Fruit fly (Drosophila melanogaster) whole organism, embryonic: ENCODE data around the gene CG10508.

Experiments used
- Antp ChIP-seq: fragments of 200-800 bp; sonication (Bioruptor generic); optimal IDR thresholded peaks from 3 replicates; lab custom pipeline; 2016; ENCODE audit warnings: missing biosample characterization, missing genetic modification characterization
- Bgb ChIP-seq: fragments of 200-800 bp; sonication (Bioruptor generic); IDR thresholded peaks from 2 replicates; pipeline ENCODE4 v1.3.6; 2022; ENCODE audit warnings: missing biosample characterization, missing genetic modification characterization; ENCODE audit not compliant: partially characterized antibody
- CG10959 ChIP-seq: fragments of 200-800 bp; sonication (Bioruptor generic); IDR thresholded peaks from 2 replicates; pipeline ENCODE4 v1.3.6; 2022; ENCODE audit warnings: missing biosample characterization, missing genetic modification characterization
- CG12219 ChIP-seq: fragments of 200-800 bp; sonication (Bioruptor generic); optimal IDR thresholded peaks from 3 replicates; lab custom pipeline; 2018; ENCODE audit warnings: missing biosample characterization, mild to moderate bottlenecking, missing genetic modification characterization
- CG12391 ChIP-seq: fragments of 200-800 bp; sonication (Bioruptor generic); optimal IDR thresholded peaks from 3 replicates; lab custom pipeline; 2018; ENCODE audit warnings: missing biosample characterization, mild to moderate bottlenecking, missing genetic modification characterization, moderate library complexity
- CG13894 ChIP-seq: fragments of 200-800 bp; sonication (Bioruptor generic); optimal IDR thresholded peaks from 3 replicates; lab custom pipeline; 2018; ENCODE audit warnings: missing biosample characterization, mild to moderate bottlenecking, missing genetic modification characterization, moderate library complexity
- CG14860 ChIP-seq: fragments of 200-800 bp; sonication (Bioruptor generic); IDR thresholded peaks from 3 replicates; pipeline ENCODE4 v1.3.6; 2022; ENCODE audit warnings: missing biosample characterization, missing genetic modification characterization; ENCODE audit not compliant: partially characterized antibody
- CG1603 ChIP-seq: fragments of 200-800 bp; sonication (Bioruptor generic); optimal IDR thresholded peaks from 2 replicates; lab custom pipeline; 2019; ENCODE audit warnings: missing biosample characterization, mild to moderate bottlenecking, missing genetic modification characterization, moderate library complexity
- CG17829 ChIP-seq: fragments of 200-800 bp; optimal IDR thresholded peaks from 2 replicates; lab custom pipeline; 2019; ENCODE audit warnings: missing biosample characterization, mild to moderate bottlenecking, missing genetic modification characterization, moderate library complexity
- CG2712 ChIP-seq: fragments of 200-800 bp; optimal IDR thresholded peaks from 3 replicates; lab custom pipeline; 2019; ENCODE audit warnings: missing biosample characterization, mild to moderate bottlenecking, missing genetic modification characterization, moderate library complexity
- CG33213 ChIP-seq: fragments of 200-800 bp; sonication (Bioruptor generic); optimal IDR thresholded peaks from 3 replicates; lab custom pipeline; 2016; ENCODE audit warnings: missing biosample characterization, missing genetic modification characterization
- CG34376 ChIP-seq: fragments of 200-800 bp; sonication (Bioruptor generic); optimal IDR thresholded peaks from 2 replicates; lab custom pipeline; 2018; ENCODE audit warnings: missing biosample characterization, mild to moderate bottlenecking, missing genetic modification characterization
- CG4282 ChIP-seq: fragments of 200-800 bp; sonication (Bioruptor generic); optimal IDR thresholded peaks from 2 replicates; lab custom pipeline; 2016; ENCODE audit warnings: missing biosample characterization, missing genetic modification characterization
- CG4707 ChIP-seq: fragments of 200-800 bp; sonication (Bioruptor generic); optimal IDR thresholded peaks from 2 replicates; lab custom pipeline; 2018; ENCODE audit warnings: missing biosample characterization, mild to moderate bottlenecking, missing genetic modification characterization, moderate library complexity
- CG8089 ChIP-seq: fragments of 200-800 bp; sonication (Bioruptor generic); optimal IDR thresholded peaks from 3 replicates; lab custom pipeline; 2016; ENCODE audit warnings: missing biosample characterization, missing genetic modification characterization
- CG8290 ChIP-seq, 3 experiments: fragments of 200-800 bp; sonication (Bioruptor generic); optimal IDR thresholded peaks; 2 replicates each; lab custom pipeline; 2016 to 2019; ENCODE audit warnings: missing biosample characterization in 3 of 3, missing genetic modification characterization in 3 of 3, mild to moderate bottlenecking in 2 of 3, moderate library complexity in 1 of 3
- CG9876 ChIP-seq: fragments of 200-800 bp; sonication (Bioruptor generic); optimal IDR thresholded peaks from 2 replicates; lab custom pipeline; 2016; ENCODE audit warnings: missing biosample characterization, missing genetic modification characterization
- CG9932 ChIP-seq: fragments of 200-800 bp; sonication (Bioruptor generic); IDR thresholded peaks from 2 replicates; pipeline ENCODE4 v1.3.6; 2022; ENCODE audit warnings: missing biosample characterization, missing genetic modification characterization
- Chrac-16 ChIP-seq: fragments of 200-800 bp; sonication (Bioruptor generic); optimal IDR thresholded peaks from 3 replicates; lab custom pipeline; 2016; ENCODE audit warnings: missing biosample characterization, missing genetic modification characterization
- D ChIP-seq, 2 experiments: fragments of 200-800 bp in 1 of 2; fragments of >200 bp in 1 of 2; sonication (Bioruptor generic) in 1 of 2; optimal IDR thresholded peaks; 2 replicates in 1 of 2; 3 replicates in 1 of 2; lab custom pipeline; 2017; ENCODE audit warnings: mild to moderate bottlenecking in 1 of 2, missing biosample characterization in 1 of 2, missing genetic modification characterization in 1 of 2, missing genetic modification reagents in 1 of 2
- Dek ChIP-seq: fragments of 200-800 bp; sonication (Bioruptor generic); optimal IDR thresholded peaks from 3 replicates; lab custom pipeline; 2019; ENCODE audit warnings: missing biosample characterization, mild to moderate bottlenecking, missing genetic modification characterization, moderate library complexity
- E2f2 ChIP-seq: fragments of 200-800 bp; sonication (Bioruptor generic); IDR thresholded peaks from 2 replicates; pipeline ENCODE4 v1.3.6; 2022; ENCODE audit warnings: missing biosample characterization, missing genetic modification characterization
- Gug ChIP-seq: fragments of 200-800 bp; sonication (Bioruptor generic); IDR thresholded peaks from 4 replicates; pipeline ENCODE4 v1.3.6; 2022; ENCODE audit warnings: missing biosample characterization, missing genetic modification characterization
- Hmr ChIP-seq: fragments of 200-800 bp; sonication (Bioruptor generic); optimal IDR thresholded peaks from 3 replicates; lab custom pipeline; 2017; ENCODE audit warnings: mild to moderate bottlenecking, missing biosample characterization, missing genetic modification reagents, missing genetic modification characterization
- MBD-R2 ChIP-seq: fragments of 200-800 bp; sonication (Bioruptor generic); IDR thresholded peaks from 2 replicates; pipeline ENCODE4 v1.3.6; 2022; ENCODE audit warnings: missing biosample characterization, missing genetic modification characterization
- MTF-1 ChIP-seq: fragments of 200-800 bp; sonication (Bioruptor generic); optimal IDR thresholded peaks from 2 replicates; lab custom pipeline; 2018; ENCODE audit warnings: missing biosample characterization, mild to moderate bottlenecking, missing genetic modification characterization, borderline replicate concordance
- Opbp ChIP-seq: fragments of 200-800 bp; sonication (Bioruptor generic); IDR thresholded peaks from 3 replicates; pipeline ENCODE4 v1.3.6; 2022; ENCODE audit warnings: missing biosample characterization, missing genetic modification characterization; ENCODE audit not compliant: partially characterized antibody
- Sin3A ChIP-seq: fragments of >200 bp; optimal IDR thresholded peaks from 2 replicates; lab custom pipeline; 2018
- Usf ChIP-seq: fragments of 200-800 bp; sonication (Bioruptor generic); optimal IDR thresholded peaks from 2 replicates; lab custom pipeline; 2017; ENCODE audit warnings: missing genotype, missing biosample characterization, missing genetic modification characterization
- Xrp1 ChIP-seq: fragments of 200-800 bp; sonication (Bioruptor generic); IDR thresholded peaks from 2 replicates; pipeline ENCODE4 v1.3.6; 2022; ENCODE audit warnings: missing biosample characterization, missing genetic modification characterization
- ci ChIP-seq: fragments of 200-800 bp; sonication (Bioruptor generic); IDR thresholded peaks from 3 replicates; pipeline ENCODE4 v1.3.6; 2022; ENCODE audit warnings: missing biosample characterization, missing genetic modification characterization
- corto ChIP-seq: fragments of 200-800 bp; sonication (Bioruptor generic); optimal IDR thresholded peaks from 2 replicates; lab custom pipeline; 2016; ENCODE audit warnings: missing biosample characterization, mild to moderate bottlenecking, missing genetic modification characterization, moderate library complexity
- croc ChIP-seq: fragments of 200-800 bp; sonication (Bioruptor generic); conservative IDR thresholded peaks from 3 replicates; pipeline ENCODE4 v1.3.6; 2022; ENCODE audit warnings: missing biosample characterization, missing genetic modification characterization
- crol ChIP-seq: fragments of 200-800 bp; sonication (Bioruptor generic); IDR thresholded peaks from 2 replicates; pipeline ENCODE4 v1.3.6; 2022; ENCODE audit warnings: missing biosample characterization, missing genetic modification characterization
- cwo ChIP-seq: fragments of 200-800 bp; sonication (Bioruptor generic); optimal IDR thresholded peaks from 3 replicates; lab custom pipeline; 2017; ENCODE audit warnings: missing biosample characterization, missing genetic modification characterization, mild to moderate bottlenecking, moderate library complexity, missing genetic modification reagents
- dm ChIP-seq: fragments of 200-800 bp; sonication (Bioruptor generic); optimal IDR thresholded peaks from 3 replicates; lab custom pipeline; 2016; ENCODE audit warnings: missing biosample characterization, missing genetic modification characterization
- gce ChIP-seq: fragments of 200-800 bp; sonication (Bioruptor generic); IDR thresholded peaks from 3 replicates; pipeline ENCODE4 v1.3.6; 2022; ENCODE audit warnings: missing biosample characterization, missing genetic modification characterization
- hb ChIP-seq: fragments of 200-800 bp; sonication (Bioruptor generic); IDR thresholded peaks from 3 replicates; pipeline ENCODE4 v1.3.6; 2022; ENCODE audit warnings: missing biosample characterization, missing genetic modification characterization; ENCODE audit not compliant: partially characterized antibody
- lov ChIP-seq, 2 experiments: fragments of 200-800 bp in 1 of 2; fragments of >200 bp in 1 of 2; sonication (Bioruptor generic) in 1 of 2; IDR thresholded peaks in 1 of 2; optimal IDR thresholded peaks in 1 of 2; 2 replicates in 1 of 2; 3 replicates in 1 of 2; pipeline versions ENCODE4 v1.3.6 to Lab custom; 2017 to 2022; ENCODE audit warnings: missing biosample characterization in 1 of 2, missing genetic modification characterization in 1 of 2
- nmo ChIP-seq: fragments of 200-800 bp; sonication (Bioruptor generic); optimal IDR thresholded peaks from 2 replicates; lab custom pipeline; 2018; ENCODE audit warnings: missing biosample characterization, mild to moderate bottlenecking, missing genetic modification characterization, moderate library complexity
- nom ChIP-seq: fragments of 200-800 bp; sonication (Bioruptor generic); optimal IDR thresholded peaks from 2 replicates; lab custom pipeline; 2017; ENCODE audit warnings: missing biosample characterization, missing genetic modification characterization, mild to moderate bottlenecking, moderate library complexity, missing genetic modification reagents
- org-1 ChIP-seq: fragments of 200-800 bp; sonication (Bioruptor generic); optimal IDR thresholded peaks from 2 replicates; lab custom pipeline; 2017; ENCODE audit warnings: missing biosample characterization, missing genetic modification characterization
- otp ChIP-seq: fragments of 200-800 bp; sonication (Bioruptor generic); IDR thresholded peaks from 3 replicates; pipeline ENCODE4, ENCODE4 v1.3.6; 2022; ENCODE audit warnings: missing biosample characterization, missing genetic modification characterization
- pita ChIP-seq: fragments of 200-800 bp; sonication (Bioruptor generic); optimal IDR thresholded peaks from 2 replicates; lab custom pipeline; 2017; ENCODE audit warnings: missing biosample characterization, mild to moderate bottlenecking, missing genetic modification characterization
- ranshi ChIP-seq: fragments of 200-800 bp; sonication (Bioruptor generic); IDR thresholded peaks from 2 replicates; pipeline ENCODE4 v1.3.6; 2022; ENCODE audit warnings: missing biosample characterization, missing genetic modification characterization
- rib ChIP-seq: fragments of 200-800 bp; sonication (Bioruptor generic); IDR thresholded peaks from 2 replicates; pipeline ENCODE4 v1.3.6; 2022; ENCODE audit warnings: missing biosample characterization, missing genetic modification characterization
- salm ChIP-seq: fragments of 200-800 bp; sonication (Bioruptor generic); optimal IDR thresholded peaks from 2 replicates; lab custom pipeline; 2018; ENCODE audit warnings: missing biosample characterization, mild to moderate bottlenecking, missing genetic modification characterization
- tna ChIP-seq: fragments of 200-800 bp; sonication (Bioruptor generic); IDR thresholded peaks from 2 replicates; pipeline ENCODE4 v1.3.6; 2022; ENCODE audit warnings: missing biosample characterization, missing genetic modification characterization; ENCODE audit not compliant: partially characterized antibody
- toy ChIP-seq: fragments of 200-800 bp; sonication (Bioruptor generic); IDR thresholded peaks from 2 replicates; pipeline ENCODE4 v1.3.6; 2022; ENCODE audit warnings: missing biosample characterization, missing genetic modification characterization

Gene CG10508

DNA sequence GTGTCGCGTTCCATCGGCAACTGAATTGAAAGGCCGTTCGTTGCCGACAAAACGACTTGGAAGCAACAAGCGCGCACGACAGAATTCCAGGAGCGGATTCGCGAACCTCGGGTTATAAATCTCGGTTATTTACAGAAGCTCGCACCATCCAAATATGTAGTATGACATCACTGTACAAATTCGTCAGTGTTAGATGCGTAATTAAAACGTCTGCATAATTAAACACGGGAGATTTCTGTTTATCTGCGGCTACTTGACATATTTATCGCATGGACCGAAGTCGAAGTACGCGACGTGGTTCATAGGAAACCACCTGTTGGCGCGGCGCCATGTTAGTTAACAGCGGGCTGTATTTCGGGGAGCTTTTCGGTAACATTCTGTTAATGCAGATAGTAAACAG is 38.1 kb upstream of the CG10508 start, which contains the start of gene Ac78C (continued):
- peak; percentile 48 for TF ChIP-seq Usf (GFP tag; lab: Kevin White, UChicago)
- TF ChIP-seq dm = peak; percentile 63
- no peak for TF ChIP-seq CG12391
- TF ChIP-seq CG4282 (GFP tag; lab: Kevin White, UChicago) = peak; percentile 83
- TF ChIP-seq CG8290 (GFP tag; optimal IDR thresholded peaks at IDR 0.05; lab: Kevin White, UChicago) = no peak
- TF ChIP-seq CG8290 (tag; optimal IDR thresholded peaks at IDR 0.05; lab: Kevin White, UChicago) = peak in 1 of 2 experiments; percentile 98
- peak; percentile 81 for TF ChIP-seq Bgb (GFP tag; lab: Robert Waterston, UW)
- TF ChIP-seq Opbp (GFP tag; lab: Robert Waterston, UW) = peak; percentile 59; the same call in 2 of the 3 replicates
- TF ChIP-seq lov (optimal IDR thresholded peaks at IDR 0.05; lab: Kevin White, UChicago) = no peak
- TF ChIP-seq lov (GFP tag; IDR thresholded peaks at IDR 0.05; lab: Robert Waterston, UW) = peak; percentile 56; the same call in 1 of the 3 replicates
- TF ChIP-seq rib (GFP tag; lab: Robert Waterston, UW) = peak; percentile 83
- TF ChIP-seq CG14860 = no peak
- TF ChIP-seq nmo (GFP tag; lab: Kevin White, UChicago) = peak; percentile 57
- TF ChIP-seq CG9932 (GFP tag; lab: Robert Waterston, UW) = peak; percentile 94
- no peak for TF ChIP-seq corto (GFP tag; lab: Kevin White, UChicago)
- peak; percentile 91 for TF ChIP-seq Hmr (GFP tag; lab: Kevin White, UChicago)
- peak; percentile 85 for TF ChIP-seq toy (GFP tag; lab: Robert Waterston, UW)
- TF ChIP-seq cwo (GFP tag; lab: Kevin White, UChicago) = peak; percentile 80
- peak; percentile 64 for TF ChIP-seq tna (GFP tag; lab: Robert Waterston, UW)
- TF ChIP-seq Gug = peak; percentile 90
- TF ChIP-seq ranshi (GFP tag; lab: Robert Waterston, UW) = peak; percentile 89
- TF ChIP-seq CG33213 (GFP tag; lab: Kevin White, UChicago) = peak; percentile 82
- TF ChIP-seq MBD-R2 = no peak; the same call in none of the 2 replicates
- peak; percentile 87 for TF ChIP-seq ci
- TF ChIP-seq Antp (GFP tag; lab: Kevin White, UChicago) = peak; percentile 95
- no peak for TF ChIP-seq CG4707 (GFP tag; lab: Kevin White, UChicago)
- TF ChIP-seq hb = no peak
- TF ChIP-seq Sin3A (lab: Kevin White, UChicago) = no peak
- TF ChIP-seq CG9876 (GFP tag; lab: Kevin White, UChicago) = peak; percentile 67
- TF ChIP-seq nom (GFP tag; lab: Kevin White, UChicago) = no peak
- TF ChIP-seq crol = no peak
- TF ChIP-seq CG13894 (tag; lab: Kevin White, UChicago) = peak; percentile 96
- TF ChIP-seq Xrp1 = peak; percentile 83
- no peak for TF ChIP-seq CG10959 (GFP tag; lab: Robert Waterston, UW)
- no peak for TF ChIP-seq CG2712 (tag; lab: Kevin White, UChicago)
- peak; percentile 51; the same call in 2 of the 3 replicates for TF ChIP-seq croc (GFP tag; lab: Robert Waterston, UW)
- TF ChIP-seq otp = peak; percentile 65; the same call in 2 of the 3 replicates
- peak; percentile 96 for TF ChIP-seq CG34376
- peak; percentile 69 for TF ChIP-seq Chrac-16 (GFP tag; lab: Kevin White, UChicago)
- no peak for TF ChIP-seq CG17829 (tag; lab: Kevin White, UChicago)
- no peak for TF ChIP-seq pita (GFP tag; lab: Kevin White, UChicago)
- peak; percentile 87 for TF ChIP-seq CG1603 (tag; lab: Kevin White, UChicago)
- peak; percentile 83 for TF ChIP-seq MTF-1 (GFP tag; lab: Kevin White, UChicago)
- TF ChIP-seq Dek (tag; lab: Kevin White, UChicago) = peak; percentile 85
- TF ChIP-seq D (optimal IDR thresholded peaks at IDR 0.05; lab: Kevin White, UChicago) = no peak
- peak; percentile 33 for TF ChIP-seq D (GFP tag; optimal IDR thresholded peaks at IDR 0.05; lab: Kevin White, UChicago)
- peak; percentile 69 for TF ChIP-seq salm (tag; lab: Kevin White, UChicago)
- peak; percentile 82 for TF ChIP-seq CG12219 (GFP tag; lab: Kevin White, UChicago)
- TF ChIP-seq gce (GFP tag; lab: Robert Waterston, UW) = peak; percentile 83; the same call in 2 of the 3 replicates
- peak; percentile 16 for TF ChIP-seq E2f2
- peak; percentile 80 for TF ChIP-seq org-1 (GFP tag; lab: Kevin White, UChicago)
- TF ChIP-seq CG8089 (GFP tag; lab: Kevin White, UChicago) = peak; percentile 77
